Fruit fly (Drosophila melanogaster) whole organism: Measurements from ENCODE around the gene borr.

Experiments
- Dll ChIP-seq: fragments of >200 bp; optimal IDR thresholded peaks from 2 replicates; lab custom pipeline; 2017
- EcR ChIP-seq, 2 experiments: fragments of >200 bp; optimal IDR thresholded peaks; 2 replicates each; lab custom pipeline; 2017; ENCODE audit warnings: missing biosample characterization in 2 of 2, missing genetic modification characterization in 2 of 2, missing genetic modification reagents in 2 of 2
- pan ChIP-seq: fragments of >200 bp; optimal IDR thresholded peaks from 2 replicates; lab custom pipeline; 2017
- psq ChIP-seq: fragments of >200 bp; optimal IDR thresholded peaks from 2 replicates; lab custom pipeline; 2017
- usp ChIP-seq: fragments of >200 bp; optimal IDR thresholded peaks from 2 replicates; lab custom pipeline; 2017; ENCODE audit warnings: missing biosample characterization, missing genetic modification characterization, mixed read lengths

DNA sequence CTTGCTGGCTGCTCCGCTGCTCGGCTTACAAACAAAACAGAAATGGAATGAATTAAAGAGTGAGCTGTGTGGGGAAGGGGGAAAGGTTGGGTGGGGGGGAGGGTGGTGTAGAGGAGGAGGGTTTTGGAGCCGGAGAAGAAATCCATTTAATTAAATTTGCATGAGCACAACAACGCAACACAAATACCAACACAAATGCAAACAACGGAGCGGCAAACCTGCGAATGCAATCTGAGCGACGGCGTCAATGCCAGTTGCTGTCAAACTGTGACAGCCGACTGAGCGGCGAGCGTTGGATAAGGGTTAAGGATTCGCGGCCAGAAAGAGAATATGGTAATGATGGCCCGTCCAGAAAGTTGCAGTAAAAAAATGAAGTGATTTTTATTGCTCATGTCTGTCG, 27.5 kb downstream of the borr start:
- TF ChIP-seq usp (GFP tag; lab: Kevin White, UChicago), result no peak
- TF ChIP-seq psq (lab: Kevin White, UChicago), result no peak
- no peak for TF ChIP-seq pan
- TF ChIP-seq EcR (GFP tag; optimal IDR thresholded peaks at IDR 0.05; lab: Kevin White, UChicago), result no peak
- no peak for TF ChIP-seq Dll (lab: Kevin White, UChicago)
